Worm (Caenorhabditis elegans) whole organism, L4 larva: ENCODE measurements around the gene trm-1.

Source experiments
- F49E8.2 ChIP-seq: sonication (generic microtip); optimal IDR thresholded peaks from 2 replicates; lab custom pipeline; 2016; ENCODE audit warnings: missing compliant biosample characterization, mild to moderate bottlenecking, missing genetic modification characterization, borderline replicate concordance
- T26A8.4 ChIP-seq: fragments of 200-800 bp; sonication (Bioruptor generic); IDR thresholded peaks from 2 replicates; pipeline ENCODE4 v1.3.6; 2022; ENCODE audit warnings: missing genetic modification characterization, missing compliant biosample characterization
- Y48G9A.11 ChIP-seq: fragments of 200-800 bp; sonication (Bioruptor generic); IDR thresholded peaks from 2 replicates; pipeline ENCODE4 v1.3.6; 2022; ENCODE audit warnings: missing genetic modification reagents, missing genetic modification characterization, missing compliant biosample characterization
- Y75B8A.6 ChIP-seq: fragments of 200-800 bp; sonication (Bioruptor generic); IDR thresholded peaks from 2 replicates; pipeline ENCODE4 v1.3.6; 2022; ENCODE audit warnings: missing genetic modification reagents, missing genetic modification characterization, missing compliant biosample characterization
- aha-1 ChIP-seq: fragments of 150-350 bp; peaks from one replicate; lab custom pipeline; 2014; ENCODE audit warnings: missing biosample characterization, missing genetic modification characterization
- arid-1 ChIP-seq: fragments of 200-800 bp; sonication (Bioruptor generic); conservative IDR thresholded peaks from 2 replicates; pipeline ENCODE4 v1.3.6; 2022; ENCODE audit warnings: missing genetic modification reagents, missing genetic modification characterization, missing compliant biosample characterization
- ceh-44 ChIP-seq: fragments of 200-800 bp; sonication (Bioruptor generic); IDR thresholded peaks from 2 replicates; pipeline ENCODE4 v1.3.6; 2022; ENCODE audit warnings: missing genetic modification reagents, missing genetic modification characterization, missing compliant biosample characterization
- ces-1 ChIP-seq: fragments of 150-350 bp; sonication (generic microtip); optimal IDR thresholded peaks from 4 replicates; lab custom pipeline; 2014; ENCODE audit warnings: missing biosample characterization, missing genetic modification reagents, missing genetic modification characterization
- daf-8 ChIP-seq: fragments of 200-800 bp; sonication (Bioruptor generic); IDR thresholded peaks from 2 replicates; pipeline ENCODE4 v1.3.6; 2022; ENCODE audit warnings: missing genetic modification characterization, missing compliant biosample characterization
- dmd-6 ChIP-seq: fragments of 200-800 bp; sonication (Bioruptor generic); IDR thresholded peaks from 2 replicates; pipeline ENCODE4 v1.3.6; 2022; ENCODE audit warnings: missing genetic modification reagents, missing genetic modification characterization, missing compliant biosample characterization
- dmd-8 ChIP-seq: fragments of 200-800 bp; sonication (Bioruptor generic); IDR thresholded peaks from 2 replicates; pipeline ENCODE4 v1.3.6; 2022; ENCODE audit warnings: missing genetic modification characterization, missing compliant biosample characterization
- dmd-9 ChIP-seq: fragments of 200-800 bp; sonication (Bioruptor generic); IDR thresholded peaks from 2 replicates; pipeline ENCODE4 v1.3.6; 2022; ENCODE audit warnings: missing genetic modification reagents, missing genetic modification characterization, missing compliant biosample characterization
- dpl-1 ChIP-seq: fragments of 150-350 bp; optimal IDR thresholded peaks from 2 replicates; lab custom pipeline; 2014; ENCODE audit warnings: missing biosample characterization, missing genetic modification reagents, missing genetic modification characterization
- egl-27 ChIP-seq: sonication (generic microtip); optimal IDR thresholded peaks from 3 replicates; lab custom pipeline; 2017; ENCODE audit warnings: missing biosample characterization, missing genetic modification reagents, missing genetic modification characterization
- egl-43 ChIP-seq: fragments of 200-800 bp; sonication (Bioruptor generic); IDR thresholded peaks from 2 replicates; pipeline ENCODE4 v1.3.6; 2022; ENCODE audit warnings: missing genetic modification reagents, missing genetic modification characterization, missing compliant biosample characterization
- fkh-10 ChIP-seq: fragments of 150-350 bp; optimal IDR thresholded peaks from 2 replicates; lab custom pipeline; 2014; ENCODE audit warnings: missing biosample characterization, missing genetic modification reagents, missing genetic modification characterization
- hlh-11 ChIP-seq: fragments of 200-800 bp; sonication (Bioruptor generic); optimal IDR thresholded peaks from 2 replicates; lab custom pipeline; 2018; ENCODE audit warnings: mild to moderate bottlenecking, missing genetic modification characterization, missing compliant biosample characterization
- hmg-1.1 ChIP-seq: fragments of 200-800 bp; sonication (Bioruptor generic); IDR thresholded peaks from 2 replicates; pipeline ENCODE4 v1.3.6; 2022; ENCODE audit warnings: missing genetic modification reagents, missing genetic modification characterization, missing compliant biosample characterization
- lin-29 ChIP-seq: fragments of 200-800 bp; sonication (Bioruptor generic); IDR thresholded peaks from 2 replicates; pipeline ENCODE4 v1.3.6; 2022; ENCODE audit warnings: missing genetic modification reagents, missing genetic modification characterization, missing compliant biosample characterization
- lin-38 ChIP-seq: fragments of 200-800 bp; sonication (Bioruptor generic); IDR thresholded peaks from 2 replicates; pipeline ENCODE4 v1.3.6; 2022; ENCODE audit warnings: missing genetic modification reagents, missing genetic modification characterization, missing compliant biosample characterization
- lsy-2 ChIP-seq, 2 experiments: fragments of 150-350 bp in 1 of 2; sonication (generic microtip) in 1 of 2; optimal IDR thresholded peaks; 2 replicates each; lab custom pipeline; 2014 to 2017; ENCODE audit warnings: missing biosample characterization in 2 of 2, missing genetic modification characterization in 2 of 2
- mep-1 ChIP-seq: fragments of 150-350 bp; sonication (generic microtip); optimal IDR thresholded peaks from 3 replicates; lab custom pipeline; 2014; ENCODE audit warnings: missing biosample characterization, missing genetic modification characterization
- mxl-2 ChIP-seq: fragments of 200-800 bp; sonication (Bioruptor generic); conservative IDR thresholded peaks from 2 replicates; pipeline ENCODE4 v1.3.6; 2022; ENCODE audit warnings: missing genetic modification reagents, missing genetic modification characterization, missing compliant biosample characterization
- mxl-3 ChIP-seq: fragments of 200-800 bp; sonication (Bioruptor generic); optimal IDR thresholded peaks from 2 replicates; lab custom pipeline; 2018; ENCODE audit warnings: mild to moderate bottlenecking, missing genetic modification characterization, missing compliant biosample characterization
- nhr-11 ChIP-seq: fragments of 150-350 bp; optimal IDR thresholded peaks from 2 replicates; lab custom pipeline; 2014; ENCODE audit warnings: missing biosample characterization, missing genetic modification characterization
- nhr-111 ChIP-seq: fragments of 200-800 bp; sonication (Bioruptor generic); optimal IDR thresholded peaks from 2 replicates; lab custom pipeline; 2018; ENCODE audit warnings: mild to moderate bottlenecking, missing genetic modification characterization, missing compliant biosample characterization
- nhr-25 ChIP-seq: sonication (generic microtip); optimal IDR thresholded peaks from 2 replicates; lab custom pipeline; 2017; ENCODE audit warnings: missing genetic modification characterization, mild to moderate bottlenecking, missing compliant biosample characterization, antibody characterized with exemption, moderate library complexity, borderline replicate concordance; ENCODE audit not compliant: insufficient read depth
- nhr-28 ChIP-seq: fragments of 150-350 bp; optimal IDR thresholded peaks from 2 replicates; lab custom pipeline; 2014; ENCODE audit warnings: missing biosample characterization, missing genetic modification characterization
- nhr-41 ChIP-seq: fragments of 200-800 bp; sonication (Bioruptor generic); IDR thresholded peaks from 2 replicates; pipeline ENCODE4 v1.3.6; 2022; ENCODE audit warnings: missing genetic modification reagents, missing genetic modification characterization, missing compliant biosample characterization
- nhr-42 ChIP-seq: fragments of 200-800 bp; sonication (Bioruptor generic); IDR thresholded peaks from 2 replicates; pipeline ENCODE4 v1.3.6; 2022; ENCODE audit warnings: missing genetic modification characterization, missing compliant biosample characterization
- nhr-6 ChIP-seq: fragments of 150-350 bp; optimal IDR thresholded peaks from 2 replicates; lab custom pipeline; 2014; ENCODE audit warnings: missing biosample characterization, missing genetic modification characterization
- nhr-77 ChIP-seq: fragments of 150-350 bp; optimal IDR thresholded peaks from 2 replicates; lab custom pipeline; 2014; ENCODE audit warnings: missing biosample characterization, missing genetic modification characterization
- pha-4 ChIP-seq, 2 experiments: fragments of 150-350 bp in 1 of 2; fragments of 200-800 bp in 1 of 2; sonication (Bioruptor generic) in 1 of 2; IDR thresholded peaks in 1 of 2; optimal IDR thresholded peaks in 1 of 2; 2 replicates each; pipeline versions ENCODE4 v1.3.6 to Lab custom; 2014 to 2022; ENCODE audit warnings: missing genetic modification characterization in 2 of 2, missing genetic modification reagents in 2 of 2, missing biosample characterization in 1 of 2, missing compliant biosample characterization in 1 of 2
- php-3 ChIP-seq: fragments of 200-800 bp; sonication (Bioruptor generic); IDR thresholded peaks from 2 replicates; pipeline ENCODE4 v1.3.6; 2022; ENCODE audit warnings: missing genetic modification reagents, missing genetic modification characterization, missing compliant biosample characterization
- pqm-1 ChIP-seq: sonication (generic microtip); optimal IDR thresholded peaks from 2 replicates; lab custom pipeline; 2017; ENCODE audit warnings: missing biosample characterization, missing genetic modification characterization
- saeg-2 ChIP-seq: fragments of 200-800 bp; sonication (Bioruptor generic); IDR thresholded peaks from 2 replicates; pipeline ENCODE4 v1.3.6; 2022; ENCODE audit warnings: missing genetic modification reagents, missing genetic modification characterization, missing compliant biosample characterization
- set-16 ChIP-seq: fragments of 200-800 bp; sonication (Bioruptor generic); IDR thresholded peaks from 2 replicates; pipeline ENCODE4 v1.3.6; 2022; ENCODE audit warnings: missing genetic modification reagents, missing genetic modification characterization, missing compliant biosample characterization
- spr-1 ChIP-seq: sonication (generic microtip); optimal IDR thresholded peaks from 2 replicates; lab custom pipeline; 2016; ENCODE audit warnings: mild to moderate bottlenecking, missing genetic modification characterization, missing compliant biosample characterization
- tag-97 ChIP-seq: fragments of 200-800 bp; sonication (Bioruptor generic); IDR thresholded peaks from 2 replicates; pipeline ENCODE4 v1.3.6; 2022; ENCODE audit warnings: missing genetic modification characterization, missing compliant biosample characterization
- unc-62 ChIP-seq, 3 experiments: fragments of 150-350 bp in 1 of 3; sonication (generic microtip); optimal IDR thresholded peaks in 2 of 3; peaks in 1 of 3; 1 replicate in 1 of 3; 2 replicates in 2 of 3; lab custom pipeline; 2014 to 2017; ENCODE audit warnings: missing biosample characterization in 3 of 3, missing genetic modification characterization in 3 of 3, missing genetic modification reagents in 3 of 3, missing genotype in 1 of 3
- zfp-2 ChIP-seq: sonication (generic microtip); optimal IDR thresholded peaks from 2 replicates; lab custom pipeline; 2016; ENCODE audit warnings: mild to moderate bottlenecking, missing genetic modification characterization, missing compliant biosample characterization

trm-1 gene

ce11 chrV:14140733-14141132, 44.7 kb downstream of the trm-1 start (continued):
- TF ChIP-seq arid-1 (GFP tag; lab: Robert Waterston, UW) (no peak), zfp-2 (tag; lab: Kevin White, UChicago) (no peak), Y48G9A.11 (GFP tag; lab: Robert Waterston, UW) (no peak), unc-62 (GFP tag; optimal IDR thresholded peaks at IDR 0.05 in 1 of 2; lab: Kevin White, UChicago) (no peak), unc-62 (tag; optimal IDR thresholded peaks at IDR 0.05; lab: Kevin White, UChicago) (no peak), Y75B8A.6 (GFP tag; lab: Robert Waterston, UW) (no peak), ces-1 (GFP tag; lab: Kevin White, UChicago) (peak; percentile 96), fkh-10 (GFP tag; lab: Kevin White, UChicago) (peak; percentile 82), php-3 (no peak)

ce11 chrV:14139252-14140100, 45.9 kb downstream of the trm-1 start:
- no peak for TF ChIP-seq daf-8 (GFP tag; lab: Robert Waterston, UW)
- no peak for TF ChIP-seq egl-43 (GFP tag; lab: Robert Waterston, UW)
- TF ChIP-seq hlh-11 (tag; lab: Kevin White, UChicago): peak; percentile 10
- TF ChIP-seq nhr-11 (tag; lab: Kevin White, UChicago): no peak
- peak; percentile 67 for TF ChIP-seq aha-1
- TF ChIP-seq dmd-8 (GFP tag; lab: Robert Waterston, UW): no peak
- no peak for TF ChIP-seq nhr-41
- TF ChIP-seq F49E8.2 (tag; lab: Kevin White, UChicago): no peak
- peak; percentile 61 for TF ChIP-seq nhr-6
- no peak for TF ChIP-seq arid-1 (GFP tag; lab: Robert Waterston, UW)
- no peak for TF ChIP-seq fkh-10 (GFP tag; lab: Kevin White, UChicago)
- TF ChIP-seq mep-1: peak; percentile 24
- TF ChIP-seq saeg-2 (GFP tag; lab: Robert Waterston, UW): no peak
- TF ChIP-seq ceh-44 (GFP tag; lab: Robert Waterston, UW): no peak
- TF ChIP-seq pqm-1 (tag; lab: Kevin White, UChicago): no peak
- TF ChIP-seq zfp-2 (tag; lab: Kevin White, UChicago): no peak
- TF ChIP-seq nhr-25: peak; percentile 10
- TF ChIP-seq spr-1 (tag; lab: Kevin White, UChicago): no peak
- TF ChIP-seq lin-29 (GFP tag; lab: Robert Waterston, UW): no peak

DNA sequence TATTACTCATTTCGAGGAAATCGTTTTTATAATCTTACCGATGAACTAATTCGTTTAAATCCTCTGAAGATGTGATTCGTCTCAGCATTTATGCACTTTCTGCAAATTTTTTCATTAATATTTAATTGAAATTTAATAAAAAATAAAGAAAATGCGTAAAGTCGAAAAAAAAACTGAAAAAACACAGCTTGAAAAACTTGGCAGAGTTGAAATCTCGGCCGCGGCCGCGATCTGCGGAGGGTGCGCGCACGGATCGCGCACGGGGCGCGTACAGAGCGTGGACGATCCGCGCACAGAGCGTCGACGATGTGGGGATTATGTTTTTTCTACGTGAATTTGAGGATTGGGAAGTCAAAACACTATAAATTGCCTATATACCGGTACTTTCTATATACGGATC, 47.6 kb downstream of the trm-1 start, which contains the start of gene AH10.4:
AH10.4 (minus strand) TSS at position 101 of the 400 bp plus-strand sequence.
- TF ChIP-seq set-16 (GFP tag; lab: Robert Waterston, UW): peak; percentile 42; the same call in 1 of the 2 replicates

- TF ChIP-seq egl-27 (tag; lab: Kevin White, UChicago): no peak
- TF ChIP-seq nhr-111 (GFP tag; lab: Kevin White, UChicago): no peak
- TF ChIP-seq nhr-42 (GFP tag; lab: Robert Waterston, UW): no peak
- TF ChIP-seq mxl-2: no peak
- peak; percentile 35; the same call in 1 of the 2 replicates for TF ChIP-seq T26A8.4 (GFP tag; lab: Robert Waterston, UW)
- TF ChIP-seq lin-38: 0 out of 2 replicates have a peak, but pooled peaks have one; percentile 27
- peak; percentile 97 for TF ChIP-seq nhr-6
- peak; percentile 84 for TF ChIP-seq aha-1
- TF ChIP-seq mep-1: peak; percentile 78
- TF ChIP-seq mxl-3 (GFP tag; lab: Kevin White, UChicago): peak; percentile 81
- no peak for TF ChIP-seq arid-1 (GFP tag; lab: Robert Waterston, UW)
- peak; percentile 33 to 69 for TF ChIP-seq lsy-2 (tag; optimal IDR thresholded peaks at IDR 0.05; lab: Kevin White, UChicago)
- TF ChIP-seq set-16 (GFP tag; lab: Robert Waterston, UW): no peak
- TF ChIP-seq hlh-11 (tag; lab: Kevin White, UChicago): peak; percentile 89
- no peak for TF ChIP-seq Y48G9A.11 (GFP tag; lab: Robert Waterston, UW)
- TF ChIP-seq nhr-28: peak; percentile 83
- TF ChIP-seq nhr-11 (tag; lab: Kevin White, UChicago): peak; percentile 54
- no peak for TF ChIP-seq pha-4 (GFP tag; IDR thresholded peaks at IDR 0.05; lab: Robert Waterston, UW)
- TF ChIP-seq pha-4 (tag; optimal IDR thresholded peaks at IDR 0.05; lab: Kevin White, UChicago): peak; percentile 67
- peak; percentile 39 for TF ChIP-seq pqm-1 (tag; lab: Kevin White, UChicago)
- TF ChIP-seq nhr-77 (tag; lab: Kevin White, UChicago): peak; percentile 61
- TF ChIP-seq hmg-1.1 (GFP tag; lab: Robert Waterston, UW): peak; percentile 62
- no peak for TF ChIP-seq tag-97 (GFP tag; lab: Robert Waterston, UW)
- peak; percentile 68 for TF ChIP-seq dmd-6 (GFP tag; lab: Robert Waterston, UW)
- TF ChIP-seq F49E8.2 (tag; lab: Kevin White, UChicago): no peak
- peak; percentile 48 for TF ChIP-seq dpl-1 (GFP tag; lab: Kevin White, UChicago)
- no peak for TF ChIP-seq dmd-9 (GFP tag; lab: Robert Waterston, UW)
Observed at ce11 chrV:14136152-14136551, 49.3 kb downstream of the trm-1 start.
